Worm (Caenorhabditis elegans) whole organism, L3 larva: Measurements from ENCODE around the gene clec-58.

Experiments used
- ZK546.5 ChIP-seq: sonication (generic microtip); optimal IDR thresholded peaks from 2 replicates; lab custom pipeline; 2017; ENCODE audit warnings: missing biosample characterization, missing genetic modification characterization
- aly-2 ChIP-seq: fragments of 150-350 bp; optimal IDR thresholded peaks from 2 replicates; lab custom pipeline; 2014; ENCODE audit warnings: missing biosample characterization, missing genetic modification characterization
- ama-1 ChIP-seq: fragments of 150-350 bp; optimal IDR thresholded peaks from 2 replicates; lab custom pipeline; 2018
- ceh-16 ChIP-seq: sonication (generic microtip); optimal IDR thresholded peaks from 2 replicates; lab custom pipeline; 2017; ENCODE audit warnings: missing biosample characterization, missing genetic modification characterization
- ceh-9 ChIP-seq: sonication (generic microtip); optimal IDR thresholded peaks from 2 replicates; lab custom pipeline; 2018; ENCODE audit warnings: missing biosample characterization, missing genetic modification characterization
- hmg-11 ChIP-seq: sonication (generic microtip); optimal IDR thresholded peaks from 2 replicates; lab custom pipeline; 2016; ENCODE audit warnings: missing genetic modification characterization, missing compliant biosample characterization
- mml-1 ChIP-seq: fragments of 150-350 bp; sonication (generic microtip); optimal IDR thresholded peaks from 3 replicates; lab custom pipeline; 2014; ENCODE audit warnings: missing biosample characterization, missing genetic modification characterization
- nhr-28 ChIP-seq: fragments of 150-350 bp; optimal IDR thresholded peaks from 2 replicates; lab custom pipeline; 2014; ENCODE audit warnings: missing biosample characterization, missing genetic modification characterization
- nhr-77 ChIP-seq: fragments of 150-350 bp; optimal IDR thresholded peaks from 2 replicates; lab custom pipeline; 2014; ENCODE audit warnings: missing biosample characterization, missing genetic modification characterization
- tbx-2 ChIP-seq: sonication (generic microtip); optimal IDR thresholded peaks from 2 replicates; lab custom pipeline; 2016; ENCODE audit warnings: mild to moderate bottlenecking, missing genetic modification characterization, missing compliant biosample characterization
- unc-62 ChIP-seq: fragments of 150-350 bp; sonication (generic microtip); optimal IDR thresholded peaks from 4 replicates; lab custom pipeline; 2014; ENCODE audit warnings: missing biosample characterization, missing genetic modification reagents, missing genetic modification characterization

DNA sequence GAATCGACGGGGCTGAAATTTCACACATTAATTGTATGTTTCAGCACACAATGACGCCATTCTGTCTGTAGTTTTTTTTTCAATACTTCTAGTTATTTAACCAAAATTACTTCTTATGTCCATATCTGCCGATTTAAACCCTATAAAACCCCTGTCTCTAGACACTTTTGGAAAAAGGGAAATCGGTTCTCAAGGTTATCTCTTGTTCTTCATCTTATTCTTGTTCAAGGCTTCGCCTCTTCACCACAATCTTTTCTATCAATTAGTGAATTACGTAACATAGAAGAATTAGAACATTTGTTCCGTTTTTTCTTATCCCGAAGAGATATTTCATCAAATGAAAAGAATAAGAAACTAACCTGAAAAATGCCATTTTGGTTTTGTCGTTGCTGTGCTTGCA is 24.7 kb upstream of the clec-58 start:
- TF ChIP-seq nhr-77 (tag; lab: Kevin White, UChicago) (no peak), unc-62 (GFP tag; lab: Kevin White, UChicago) (no peak), ama-1 (lab: Kevin White, UChicago) (no peak), nhr-28 (tag; lab: Kevin White, UChicago) (no peak), hmg-11 (tag; lab: Kevin White, UChicago) (no peak), mml-1 (tag; lab: Kevin White, UChicago) (no peak), ZK546.5 (no peak), aly-2 (no peak), ceh-16 (tag; lab: Kevin White, UChicago) (no peak), ceh-9 (no peak), tbx-2 (tag; lab: Kevin White, UChicago) (no peak)
